Worm (Caenorhabditis elegans): ENCODE results near the gene immt-2.

DNA sequence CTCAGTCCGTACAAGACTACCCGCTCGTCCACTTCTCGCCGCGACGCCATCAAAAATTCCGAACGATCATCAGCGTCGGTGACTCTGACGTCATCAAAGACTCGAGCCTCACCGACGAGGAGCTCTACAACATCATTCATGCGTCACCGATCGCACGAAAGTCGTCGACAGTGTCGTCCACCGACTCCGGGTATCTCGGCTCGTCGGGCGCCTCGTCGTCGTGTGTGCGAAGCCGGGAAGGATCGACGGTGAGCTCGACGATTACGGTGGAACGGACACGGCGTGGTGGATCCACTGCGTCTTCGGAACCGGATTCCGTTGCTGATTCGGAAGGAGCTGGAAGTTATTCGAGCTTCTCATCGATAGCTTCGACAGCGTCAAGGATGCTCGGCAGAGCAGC, 4.3 kb upstream of the immt-2 start:
- TF ChIP-seq fkh-10 (GFP tag; optimal IDR thresholded peaks at IDR 0.05): no peak
- TF ChIP-seq pat-9 (tag; optimal IDR thresholded peaks at IDR 0.05): no peak
- no peak for TF ChIP-seq rnt-1 (tag; optimal IDR thresholded peaks at IDR 0.05)

Measured in whole organism, late embryonic.